Fruit fly (Drosophila melanogaster): ENCODE data around the gene CG9386.
A peak's percentile ranks its signal among the peaks of the same experiment; 100 is the strongest.

CG9386 gene

dm6 chr3R:9527907-9528842 lies 27.0 kb downstream of the CG9386 start (continued):
- TF ChIP-seq grau (tag; optimal IDR thresholded peaks at IDR 0.05) (peak; percentile 83), oc (tag; optimal IDR thresholded peaks at IDR 0.05) (no peak), CG17802 (tag; optimal IDR thresholded peaks at IDR 0.05) (peak; percentile 64), CG10147 (GFP tag; optimal IDR thresholded peaks at IDR 0.05) (peak; percentile 84), HmgZ (tag; optimal IDR thresholded peaks at IDR 0.05) (peak; percentile 90), CG17186 (GFP tag; optimal IDR thresholded peaks at IDR 0.05) (peak; percentile 20), CG34376 (GFP tag; optimal IDR thresholded peaks at IDR 0.05) (peak; percentile 91), ssp (GFP tag; IDR thresholded peaks at IDR 0.05) (peak; percentile 74), ems (GFP tag; optimal IDR thresholded peaks at IDR 0.05) (peak; percentile 93), CG1529 (GFP tag; optimal IDR thresholded peaks at IDR 0.05) (peak; percentile 12), NFAT (GFP tag; IDR thresholded peaks at IDR 0.05) (peak; percentile 95), kah (GFP tag; optimal IDR thresholded peaks at IDR 0.05) (peak; percentile 58), Pdp1 (GFP tag; optimal IDR thresholded peaks at IDR 0.05) (peak; percentile 87 to 93), CG10654 (GFP tag; optimal IDR thresholded peaks at IDR 0.05) (peak; percentile 86), gsb (GFP tag; IDR thresholded peaks at IDR 0.05) (peak; percentile 90), shn (GFP tag; optimal IDR thresholded peaks at IDR 0.05) (peak; percentile 83), CG9215 (GFP tag; IDR thresholded peaks at IDR 0.05) (peak; percentile 88), Dip3 (GFP tag; optimal IDR thresholded peaks at IDR 0.05) (peak; percentile 86), org-1 (GFP tag; optimal IDR thresholded peaks at IDR 0.05) (peak; percentile 87), CG31365 (tag; optimal IDR thresholded peaks at IDR 0.05) (peak; percentile 78), CG32772 (GFP tag; IDR thresholded peaks at IDR 0.05) (peak; percentile 87), CG5245 (GFP tag; optimal IDR thresholded peaks at IDR 0.05) (peak; percentile 82), bowl (GFP tag; IDR thresholded peaks at IDR 0.05) (peak; percentile 68; the same call in 1 of the 2 replicates), otp (GFP tag; IDR thresholded peaks at IDR 0.05) (peak; percentile 85), da (GFP tag; optimal IDR thresholded peaks at IDR 0.05) (peak; percentile 64), CG12769 (tag; optimal IDR thresholded peaks at IDR 0.05) (peak; percentile 94), CG31441 (GFP tag; IDR thresholded peaks at IDR 0.05) (no peak), E2f2 (GFP tag; IDR thresholded peaks at IDR 0.05) (peak; percentile 63), Deaf1 (tag; optimal IDR thresholded peaks at IDR 0.05) (peak; percentile 66), bigmax (GFP tag; optimal IDR thresholded peaks at IDR 0.05) (peak; percentile 51), CG5180 (GFP tag; optimal IDR thresholded peaks at IDR 0.05) (peak; percentile 52), CG6791 (GFP tag; IDR thresholded peaks at IDR 0.05; ENCODE audit: partially characterized antibody) (no peak), btn (GFP tag; optimal IDR thresholded peaks at IDR 0.05) (peak; percentile 73), CG18476 (GFP tag; optimal IDR thresholded peaks at IDR 0.05) (peak; percentile 72), tap (tag; optimal IDR thresholded peaks at IDR 0.05) (peak; percentile 86), CG9797 (GFP tag; optimal IDR thresholded peaks at IDR 0.05) (no peak), NC2β (GFP tag; optimal IDR thresholded peaks at IDR 0.05) (peak; percentile 84), tna (GFP tag; IDR thresholded peaks at IDR 0.05; ENCODE audit: partially characterized antibody) (peak; percentile 30; the same call in 1 of the 2 replicates), CG2202 (tag; optimal IDR thresholded peaks at IDR 0.05) (peak; percentile 16), CG13894 (tag; optimal IDR thresholded peaks at IDR 0.05) (peak; percentile 88), lilli (GFP tag; optimal IDR thresholded peaks at IDR 0.05) (peak; percentile 90), CG34224 (GFP tag; IDR thresholded peaks at IDR 0.05; ENCODE audit: partially characterized antibody) (no peak), nom (GFP tag; optimal IDR thresholded peaks at IDR 0.05) (no peak), chif (GFP tag; optimal IDR thresholded peaks at IDR 0.05) (peak; percentile 72 to 94), CG8924 (tag; optimal IDR thresholded peaks at IDR 0.05) (peak; percentile 77), Abd-B (GFP tag; optimal IDR thresholded peaks at IDR 0.05) (peak; percentile 83), ham (GFP tag; IDR thresholded peaks at IDR 0.05) (peak; percentile 68; the same call in 1 of the 2 replicates), CG17912 (GFP tag; optimal IDR thresholded peaks at IDR 0.05) (no peak)

Measured in whole organism, embryonic.